Fruit fly (Drosophila melanogaster) whole organism, embryonic: Measurements from ENCODE around the gene Capr.

ENCODE experiments used
- B-H2 ChIP-seq: fragments of 200-800 bp; sonication (Bioruptor generic); optimal IDR thresholded peaks from 2 replicates; lab custom pipeline; 2018; ENCODE audit warnings: missing biosample characterization, mild to moderate bottlenecking, missing genetic modification characterization
- CG11093 ChIP-seq: fragments of 200-800 bp; sonication (Bioruptor generic); IDR thresholded peaks from 3 replicates; pipeline ENCODE4 v1.3.6; 2022; ENCODE audit warnings: missing biosample characterization, missing genetic modification characterization
- CG1233 ChIP-seq: fragments of 200-800 bp; sonication (Bioruptor generic); optimal IDR thresholded peaks from 4 replicates; lab custom pipeline; 2018; ENCODE audit warnings: missing biosample characterization, mild to moderate bottlenecking, missing genetic modification characterization
- CG12942 ChIP-seq: fragments of 200-800 bp; sonication (Bioruptor generic); optimal IDR thresholded peaks from 3 replicates; lab custom pipeline; 2016; ENCODE audit warnings: missing biosample characterization, missing genetic modification characterization
- CG14014 ChIP-seq: fragments of 200-800 bp; sonication (Bioruptor generic); IDR thresholded peaks from 2 replicates; pipeline ENCODE4 v1.3.6; 2022; ENCODE audit warnings: missing biosample characterization, missing genetic modification characterization
- CG14441 ChIP-seq: fragments of 200-800 bp; sonication (Bioruptor generic); IDR thresholded peaks from 2 replicates; pipeline ENCODE4 v1.3.6; 2022; ENCODE audit warnings: missing biosample characterization, missing genetic modification characterization
- CG15601 ChIP-seq: fragments of 200-800 bp; sonication (Bioruptor generic); optimal IDR thresholded peaks from 3 replicates; lab custom pipeline; 2019; ENCODE audit warnings: missing biosample characterization, mild to moderate bottlenecking, missing genetic modification characterization, moderate library complexity
- CG16815 ChIP-seq: fragments of 200-800 bp; sonication (Bioruptor generic); optimal IDR thresholded peaks from 3 replicates; lab custom pipeline; 2017; ENCODE audit warnings: missing biosample characterization, mild to moderate bottlenecking, missing genetic modification characterization
- CG2129 ChIP-seq: fragments of 200-800 bp; sonication (Bioruptor generic); IDR thresholded peaks from 2 replicates; pipeline ENCODE4 v1.3.6; 2022; ENCODE audit warnings: missing biosample characterization, missing genetic modification characterization; ENCODE audit not compliant: partially characterized antibody
- CG2199 ChIP-seq: fragments of 200-800 bp; sonication (Bioruptor generic); IDR thresholded peaks from 3 replicates; pipeline ENCODE4 v1.3.6; 2022; ENCODE audit warnings: missing biosample characterization, missing genetic modification characterization
- CG2202 ChIP-seq: fragments of 200-800 bp; sonication (Bioruptor generic); optimal IDR thresholded peaks from 2 replicates; lab custom pipeline; 2018; ENCODE audit warnings: missing biosample characterization, mild to moderate bottlenecking, missing genetic modification characterization
- CG30403 ChIP-seq: fragments of 200-800 bp; sonication (Bioruptor generic); optimal IDR thresholded peaks from 3 replicates; lab custom pipeline; 2016; ENCODE audit warnings: missing biosample characterization, missing genetic modification characterization
- CG4820 ChIP-seq: fragments of 200-800 bp; sonication (Bioruptor generic); optimal IDR thresholded peaks from 3 replicates; lab custom pipeline; 2016; ENCODE audit warnings: missing biosample characterization, missing genetic modification characterization
- CG5180 ChIP-seq: fragments of 200-800 bp; sonication (Bioruptor generic); optimal IDR thresholded peaks from 3 replicates; lab custom pipeline; 2017; ENCODE audit warnings: missing biosample characterization, missing genetic modification characterization, mild to moderate bottlenecking, moderate library complexity, missing genetic modification reagents
- CG6791 ChIP-seq: fragments of 200-800 bp; sonication (Bioruptor generic); IDR thresholded peaks from 3 replicates; pipeline ENCODE4 v1.3.6; 2022; ENCODE audit warnings: missing biosample characterization, missing genetic modification characterization; ENCODE audit not compliant: partially characterized antibody
- CG8388 ChIP-seq: fragments of 200-800 bp; sonication (Bioruptor generic); optimal IDR thresholded peaks from 2 replicates; lab custom pipeline; 2019; ENCODE audit warnings: missing biosample characterization, mild to moderate bottlenecking, missing genetic modification characterization, moderate library complexity
- Drgx ChIP-seq: fragments of 200-800 bp; sonication (Bioruptor generic); IDR thresholded peaks from 2 replicates; pipeline ENCODE4 v1.3.6; 2022; ENCODE audit warnings: missing biosample characterization, missing genetic modification characterization
- Ets65A ChIP-seq: fragments of 200-800 bp; sonication (Bioruptor generic); peaks from one replicate; lab custom pipeline; 2016; ENCODE audit warnings: missing biosample characterization, missing genetic modification characterization
- HmgZ ChIP-seq: fragments of 200-800 bp; sonication (Bioruptor generic); optimal IDR thresholded peaks from 2 replicates; lab custom pipeline; 2018; ENCODE audit warnings: missing biosample characterization, mild to moderate bottlenecking, missing genetic modification characterization
- Hmr ChIP-seq: fragments of 200-800 bp; sonication (Bioruptor generic); optimal IDR thresholded peaks from 3 replicates; lab custom pipeline; 2017; ENCODE audit warnings: mild to moderate bottlenecking, missing biosample characterization, missing genetic modification reagents, missing genetic modification characterization
- Opbp ChIP-seq: fragments of 200-800 bp; sonication (Bioruptor generic); IDR thresholded peaks from 3 replicates; pipeline ENCODE4 v1.3.6; 2022; ENCODE audit warnings: missing biosample characterization, missing genetic modification characterization; ENCODE audit not compliant: partially characterized antibody
- Poxn ChIP-seq: fragments of 200-800 bp; sonication (Bioruptor generic); IDR thresholded peaks from 2 replicates; pipeline ENCODE4 v1.3.6; 2022; ENCODE audit warnings: missing biosample characterization, missing genetic modification characterization
- crol ChIP-seq: fragments of 200-800 bp; sonication (Bioruptor generic); IDR thresholded peaks from 2 replicates; pipeline ENCODE4 v1.3.6; 2022; ENCODE audit warnings: missing biosample characterization, missing genetic modification characterization
- gcm ChIP-seq: fragments of 200-800 bp; sonication (Bioruptor generic); optimal IDR thresholded peaks from 2 replicates; lab custom pipeline; 2019; ENCODE audit warnings: missing biosample characterization, mild to moderate bottlenecking, missing genetic modification characterization, moderate library complexity
- hbn ChIP-seq: fragments of 200-800 bp; sonication (Bioruptor generic); IDR thresholded peaks from 2 replicates; pipeline ENCODE4 v1.3.6; 2022; ENCODE audit warnings: missing biosample characterization, missing genetic modification characterization; ENCODE audit not compliant: partially characterized antibody
- hkb ChIP-seq, 2 experiments: fragments of 200-800 bp in 1 of 2; fragments of >200 bp in 1 of 2; sonication (Bioruptor generic) in 1 of 2; IDR thresholded peaks in 1 of 2; optimal IDR thresholded peaks in 1 of 2; 2 replicates each; pipeline versions ENCODE4 v1.3.6 to Lab custom; 2017 to 2022; ENCODE audit warnings: missing biosample characterization in 1 of 2, missing genetic modification characterization in 1 of 2
- kah ChIP-seq: fragments of 200-800 bp; sonication (Bioruptor generic); optimal IDR thresholded peaks from 2 replicates; lab custom pipeline; 2018; ENCODE audit warnings: missing biosample characterization, mild to moderate bottlenecking, missing genetic modification characterization
- kni ChIP-seq: fragments of 200-800 bp; sonication (Bioruptor generic); optimal IDR thresholded peaks from 3 replicates; lab custom pipeline; 2017; ENCODE audit warnings: mild to moderate bottlenecking, missing biosample characterization, missing genetic modification reagents, missing genetic modification characterization
- lov ChIP-seq, 2 experiments: fragments of 200-800 bp in 1 of 2; fragments of >200 bp in 1 of 2; sonication (Bioruptor generic) in 1 of 2; IDR thresholded peaks in 1 of 2; optimal IDR thresholded peaks in 1 of 2; 2 replicates in 1 of 2; 3 replicates in 1 of 2; pipeline versions ENCODE4 v1.3.6 to Lab custom; 2017 to 2022; ENCODE audit warnings: missing biosample characterization in 1 of 2, missing genetic modification characterization in 1 of 2
- pros ChIP-seq: fragments of 200-800 bp; sonication (Bioruptor generic); optimal IDR thresholded peaks from 3 replicates; lab custom pipeline; 2019; ENCODE audit warnings: missing biosample characterization, mild to moderate bottlenecking, missing genetic modification characterization, moderate library complexity
- scrt ChIP-seq: fragments of 200-800 bp; sonication (Bioruptor generic); optimal IDR thresholded peaks from 2 replicates; lab custom pipeline; 2018; ENCODE audit warnings: missing biosample characterization, mild to moderate bottlenecking, missing genetic modification characterization, moderate library complexity
- sens ChIP-seq: fragments of 200-800 bp; sonication (Bioruptor generic); peaks from one replicate; lab custom pipeline; 2016; ENCODE audit warnings: missing biosample characterization, missing genetic modification characterization
- sna ChIP-seq: fragments of 200-800 bp; sonication (Bioruptor generic); IDR thresholded peaks from 2 replicates; pipeline ENCODE4 v1.3.6; 2022; ENCODE audit warnings: missing biosample characterization, missing genetic modification characterization; ENCODE audit not compliant: partially characterized antibody
- so ChIP-seq: fragments of 200-800 bp; sonication (Bioruptor generic); IDR thresholded peaks from 3 replicates; pipeline ENCODE4 v1.3.6; 2022; ENCODE audit warnings: missing biosample characterization, missing genetic modification characterization
- sqz ChIP-seq: fragments of 200-800 bp; sonication (Bioruptor generic); optimal IDR thresholded peaks from 3 replicates; lab custom pipeline; 2018; ENCODE audit warnings: missing biosample characterization, mild to moderate bottlenecking, missing genetic modification characterization
- zen ChIP-seq: fragments of 200-800 bp; sonication (Bioruptor generic); optimal IDR thresholded peaks from 3 replicates; lab custom pipeline; 2018; ENCODE audit warnings: missing biosample characterization, mild to moderate bottlenecking, missing genetic modification characterization, moderate library complexity
- zfh2 ChIP-seq: fragments of 200-800 bp; sonication (Bioruptor generic); optimal IDR thresholded peaks from 2 replicates; lab custom pipeline; 2016; ENCODE audit warnings: missing biosample characterization, missing genetic modification characterization

Capr gene

dm6 chr3L:18627657-18628455 is 45.3 kb downstream of the Capr start (continued):
- TF ChIP-seq Poxn (GFP tag; lab: Robert Waterston, UW) (no peak), CG2129 (GFP tag; lab: Robert Waterston, UW) (no peak), crol (GFP tag; lab: Robert Waterston, UW) (peak; percentile 90), CG11093 (0 out of 3 replicates have a peak, but pooled peaks have one; percentile 31), hbn (0 out of 2 replicates have a peak, but pooled peaks have one; percentile 14), HmgZ (tag; lab: Kevin White, UChicago) (no peak), sna (0 out of 2 replicates have a peak, but pooled peaks have one; percentile 39), Hmr (GFP tag; lab: Kevin White, UChicago) (no peak), kni (GFP tag; lab: Kevin White, UChicago) (peak; percentile 50), CG2199 (GFP tag; lab: Robert Waterston, UW) (peak; percentile 86; the same call in 2 of the 3 replicates), CG6791 (peak; percentile 12; the same call in 1 of the 3 replicates), sens (peak; percentile 31), CG5180 (GFP tag; lab: Kevin White, UChicago) (peak; percentile 88), sqz (GFP tag; lab: Kevin White, UChicago) (peak; percentile 64), zen (tag; lab: Kevin White, UChicago) (peak; percentile 44), pros (peak; percentile 52), zfh2 (GFP tag; lab: Kevin White, UChicago) (no peak), scrt (GFP tag; lab: Kevin White, UChicago) (peak; percentile 49), kah (peak; percentile 36), CG4820 (GFP tag; lab: Kevin White, UChicago) (no peak), Opbp (GFP tag; lab: Robert Waterston, UW) (0 out of 3 replicates have a peak, but pooled peaks have one; percentile 7), CG8388 (GFP tag; lab: Kevin White, UChicago) (peak; percentile 10), lov (optimal IDR thresholded peaks at IDR 0.05; lab: Kevin White, UChicago) (no peak), lov (GFP tag; IDR thresholded peaks at IDR 0.05; lab: Robert Waterston, UW) (0 out of 3 replicates have a peak, but pooled peaks have one; percentile 30), CG16815 (GFP tag; lab: Kevin White, UChicago) (no peak), CG12942 (GFP tag; lab: Kevin White, UChicago) (no peak), B-H2 (no peak), CG1233 (no peak), hkb (optimal IDR thresholded peaks at IDR 0.05; lab: Kevin White, UChicago) (no peak), hkb (GFP tag; IDR thresholded peaks at IDR 0.05; lab: Robert Waterston, UW) (peak; percentile 19; the same call in 1 of the 2 replicates), CG2202 (no peak)

dm6 chr3L:18626451-18627079 is 46.6 kb downstream of the Capr start:
- peak; percentile 34 for TF ChIP-seq sens
- no peak for TF ChIP-seq CG30403 (GFP tag; lab: Kevin White, UChicago)
- peak; percentile 49; the same call in 1 of the 2 replicates for TF ChIP-seq Drgx (GFP tag; lab: Robert Waterston, UW)
- peak; percentile 57 for TF ChIP-seq Ets65A
- no peak for TF ChIP-seq gcm (GFP tag; lab: Kevin White, UChicago)
- TF ChIP-seq CG14014 (GFP tag; lab: Robert Waterston, UW) = 0 out of 2 replicates have a peak, but pooled peaks have one; percentile 23
- no peak for TF ChIP-seq CG14441
- TF ChIP-seq CG15601 (tag; lab: Kevin White, UChicago) = peak; percentile 57
- 0 out of 3 replicates have a peak, but pooled peaks have one; percentile 10 for TF ChIP-seq so (GFP tag; lab: Robert Waterston, UW)
